Fruit fly (Drosophila melanogaster) whole organism, embryonic: Measurements from ENCODE around the gene E2f1.

Experiments used
- Atf-2 ChIP-seq: fragments of 200-800 bp; sonication (Bioruptor generic); optimal IDR thresholded peaks from 2 replicates; lab custom pipeline; 2016; ENCODE audit warnings: missing biosample characterization, missing genetic modification characterization
- Atf3 ChIP-seq: fragments of 200-800 bp; sonication (Bioruptor generic); optimal IDR thresholded peaks from 3 replicates; lab custom pipeline; 2016; ENCODE audit warnings: missing biosample characterization, missing genetic modification characterization
- Bdp1 ChIP-seq: fragments of 200-800 bp; sonication (Bioruptor generic); optimal IDR thresholded peaks from 3 replicates; lab custom pipeline; 2016; ENCODE audit warnings: missing biosample characterization, missing genetic modification characterization
- CG15011 ChIP-seq: fragments of 200-800 bp; sonication (Bioruptor generic); optimal IDR thresholded peaks from 3 replicates; lab custom pipeline; 2018; ENCODE audit warnings: missing biosample characterization, mild to moderate bottlenecking, missing genetic modification characterization
- CG1529 ChIP-seq: fragments of 200-800 bp; sonication (Bioruptor generic); optimal IDR thresholded peaks from 3 replicates; lab custom pipeline; 2018; ENCODE audit warnings: missing biosample characterization, missing genetic modification characterization
- CG15601 ChIP-seq: fragments of 200-800 bp; sonication (Bioruptor generic); optimal IDR thresholded peaks from 3 replicates; lab custom pipeline; 2019; ENCODE audit warnings: missing biosample characterization, mild to moderate bottlenecking, missing genetic modification characterization, moderate library complexity
- CG17359 ChIP-seq: fragments of 200-800 bp; sonication (Bioruptor generic); optimal IDR thresholded peaks from 3 replicates; lab custom pipeline; 2018; ENCODE audit warnings: missing biosample characterization, mild to moderate bottlenecking, missing genetic modification characterization, moderate library complexity
- CG17385 ChIP-seq: fragments of 200-800 bp; sonication (Bioruptor generic); optimal IDR thresholded peaks from 3 replicates; lab custom pipeline; 2018; ENCODE audit warnings: missing biosample characterization, mild to moderate bottlenecking, missing genetic modification characterization
- CG18262 ChIP-seq: fragments of 200-800 bp; optimal IDR thresholded peaks from 3 replicates; lab custom pipeline; 2019; ENCODE audit warnings: missing biosample characterization, mild to moderate bottlenecking, missing genetic modification characterization, moderate library complexity
- CG1832 ChIP-seq: fragments of 200-800 bp; sonication (Bioruptor generic); optimal IDR thresholded peaks from 2 replicates; lab custom pipeline; 2017; ENCODE audit warnings: missing biosample characterization, mild to moderate bottlenecking, missing genetic modification characterization, inconsistent platforms
- CG2199 ChIP-seq: fragments of 200-800 bp; sonication (Bioruptor generic); IDR thresholded peaks from 3 replicates; pipeline ENCODE4 v1.3.6; 2022; ENCODE audit warnings: missing biosample characterization, missing genetic modification characterization
- CG32772 ChIP-seq: fragments of 200-800 bp; sonication (Bioruptor generic); IDR thresholded peaks from 2 replicates; pipeline ENCODE4 v1.3.6; 2022; ENCODE audit warnings: missing biosample characterization, missing genetic modification characterization
- CG4328 ChIP-seq: fragments of 200-800 bp; sonication (Bioruptor generic); optimal IDR thresholded peaks from 3 replicates; lab custom pipeline; 2017; ENCODE audit warnings: missing biosample characterization, missing genetic modification reagents, missing genetic modification characterization
- CG4424 ChIP-seq: fragments of 200-800 bp; sonication (Bioruptor generic); optimal IDR thresholded peaks from 3 replicates; lab custom pipeline; 2016; ENCODE audit warnings: missing biosample characterization, missing genetic modification characterization
- CG5180 ChIP-seq: fragments of 200-800 bp; sonication (Bioruptor generic); optimal IDR thresholded peaks from 3 replicates; lab custom pipeline; 2017; ENCODE audit warnings: missing biosample characterization, missing genetic modification characterization, mild to moderate bottlenecking, moderate library complexity, missing genetic modification reagents
- CG6654 ChIP-seq: fragments of 200-800 bp; sonication (Bioruptor generic); optimal IDR thresholded peaks from 2 replicates; lab custom pipeline; 2017; ENCODE audit warnings: missing biosample characterization, mild to moderate bottlenecking, missing genetic modification characterization
- CG6765 ChIP-seq: fragments of 200-800 bp; sonication (Bioruptor generic); optimal IDR thresholded peaks from 3 replicates; lab custom pipeline; 2017; ENCODE audit warnings: missing biosample characterization, mild to moderate bottlenecking, missing genetic modification characterization
- CG6791 ChIP-seq: fragments of 200-800 bp; sonication (Bioruptor generic); IDR thresholded peaks from 3 replicates; pipeline ENCODE4 v1.3.6; 2022; ENCODE audit warnings: missing biosample characterization, missing genetic modification characterization; ENCODE audit not compliant: partially characterized antibody
- CG7271 ChIP-seq: fragments of 200-800 bp; sonication (Bioruptor generic); optimal IDR thresholded peaks from 2 replicates; lab custom pipeline; 2018; ENCODE audit warnings: missing biosample characterization, mild to moderate bottlenecking, missing genetic modification characterization, moderate library complexity
- CG7839 ChIP-seq: fragments of 200-800 bp; sonication (Bioruptor generic); optimal IDR thresholded peaks from 3 replicates; lab custom pipeline; 2018; ENCODE audit warnings: missing biosample characterization, mild to moderate bottlenecking, missing genetic modification characterization, moderate library complexity
- CG7987 ChIP-seq: fragments of 200-800 bp; sonication (Bioruptor generic); optimal IDR thresholded peaks from 2 replicates; lab custom pipeline; 2018; ENCODE audit warnings: missing biosample characterization, mild to moderate bottlenecking, missing genetic modification characterization, moderate library complexity
- CG8478 ChIP-seq: fragments of >200 bp; optimal IDR thresholded peaks from 2 replicates; lab custom pipeline; 2018
- CG8924 ChIP-seq: fragments of 200-800 bp; optimal IDR thresholded peaks from 3 replicates; lab custom pipeline; 2019; ENCODE audit warnings: missing biosample characterization, mild to moderate bottlenecking, missing genetic modification characterization, moderate library complexity
- Dek ChIP-seq: fragments of 200-800 bp; sonication (Bioruptor generic); optimal IDR thresholded peaks from 3 replicates; lab custom pipeline; 2019; ENCODE audit warnings: missing biosample characterization, mild to moderate bottlenecking, missing genetic modification characterization, moderate library complexity
- Drgx ChIP-seq: fragments of 200-800 bp; sonication (Bioruptor generic); IDR thresholded peaks from 2 replicates; pipeline ENCODE4 v1.3.6; 2022; ENCODE audit warnings: missing biosample characterization, missing genetic modification characterization
- E2f1 ChIP-seq: fragments of 200-800 bp; sonication (Bioruptor generic); IDR thresholded peaks from 2 replicates; pipeline ENCODE4 v1.3.6; 2022; ENCODE audit warnings: missing biosample characterization, missing genetic modification characterization
- HLH4C ChIP-seq: fragments of 200-800 bp; sonication (Bioruptor generic); IDR thresholded peaks from 3 replicates; pipeline ENCODE4 v1.3.6; 2022; ENCODE audit warnings: missing biosample characterization, missing genetic modification characterization; ENCODE audit not compliant: partially characterized antibody
- Hmx ChIP-seq: fragments of 200-800 bp; sonication (Bioruptor generic); optimal IDR thresholded peaks from 2 replicates; lab custom pipeline; 2016; ENCODE audit warnings: missing biosample characterization, missing genetic modification characterization
- Ravus ChIP-seq: fragments of 200-800 bp; sonication (Bioruptor generic); IDR thresholded peaks from 2 replicates; pipeline ENCODE4 v1.3.6; 2022; ENCODE audit warnings: missing biosample characterization, missing genetic modification characterization
- ash1 ChIP-seq: fragments of 200-800 bp; sonication (Bioruptor generic); optimal IDR thresholded peaks from 2 replicates; lab custom pipeline; 2018; ENCODE audit warnings: missing biosample characterization, mild to moderate bottlenecking, missing genetic modification characterization
- bcd ChIP-seq: fragments of 200-800 bp; sonication (Bioruptor generic); optimal IDR thresholded peaks from 2 replicates; lab custom pipeline; 2017; ENCODE audit warnings: missing biosample characterization, mild to moderate bottlenecking, missing genetic modification characterization
- bigmax ChIP-seq: fragments of 200-800 bp; sonication (Bioruptor generic); optimal IDR thresholded peaks from 2 replicates; lab custom pipeline; 2018; ENCODE audit warnings: missing biosample characterization, mild to moderate bottlenecking, missing genetic modification characterization
- cwo ChIP-seq: fragments of 200-800 bp; sonication (Bioruptor generic); optimal IDR thresholded peaks from 3 replicates; lab custom pipeline; 2017; ENCODE audit warnings: missing biosample characterization, missing genetic modification characterization, mild to moderate bottlenecking, moderate library complexity, missing genetic modification reagents
- fru ChIP-seq: fragments of >200 bp; optimal IDR thresholded peaks from 2 replicates; lab custom pipeline; 2017
- gcm ChIP-seq: fragments of 200-800 bp; sonication (Bioruptor generic); optimal IDR thresholded peaks from 2 replicates; lab custom pipeline; 2019; ENCODE audit warnings: missing biosample characterization, mild to moderate bottlenecking, missing genetic modification characterization, moderate library complexity
- gt ChIP-seq: fragments of 200-800 bp; sonication (Bioruptor generic); IDR thresholded peaks from 2 replicates; pipeline ENCODE4 v1.3.6; 2022; ENCODE audit warnings: missing biosample characterization, missing genetic modification characterization
- her ChIP-seq: fragments of 200-800 bp; sonication (Bioruptor generic); optimal IDR thresholded peaks from 2 replicates; lab custom pipeline; 2016; ENCODE audit warnings: missing biosample characterization, missing genetic modification characterization
- inv ChIP-seq: fragments of 200-800 bp; sonication (Bioruptor generic); IDR thresholded peaks from 2 replicates; pipeline ENCODE4 v1.3.6; 2022; ENCODE audit warnings: missing biosample characterization, missing genetic modification characterization; ENCODE audit not compliant: partially characterized antibody
- jumu ChIP-seq: fragments of 200-800 bp; sonication (Bioruptor generic); optimal IDR thresholded peaks from 3 replicates; lab custom pipeline; 2016; ENCODE audit warnings: missing biosample characterization, missing genetic modification characterization
- klu ChIP-seq: fragments of 200-800 bp; sonication (Bioruptor generic); IDR thresholded peaks from 2 replicates; pipeline ENCODE4 v1.3.6; 2022; ENCODE audit warnings: missing biosample characterization, missing genetic modification characterization
- kni ChIP-seq: fragments of 200-800 bp; sonication (Bioruptor generic); optimal IDR thresholded peaks from 3 replicates; lab custom pipeline; 2017; ENCODE audit warnings: mild to moderate bottlenecking, missing biosample characterization, missing genetic modification reagents, missing genetic modification characterization
- nerfin-1 ChIP-seq: fragments of 200-800 bp; sonication (Bioruptor generic); optimal IDR thresholded peaks from 3 replicates; lab custom pipeline; 2019; ENCODE audit warnings: missing biosample characterization, mild to moderate bottlenecking, missing genetic modification characterization, moderate library complexity
- org-1 ChIP-seq: fragments of 200-800 bp; sonication (Bioruptor generic); optimal IDR thresholded peaks from 2 replicates; lab custom pipeline; 2017; ENCODE audit warnings: missing biosample characterization, missing genetic modification characterization
- rib ChIP-seq: fragments of 200-800 bp; sonication (Bioruptor generic); IDR thresholded peaks from 2 replicates; pipeline ENCODE4 v1.3.6; 2022; ENCODE audit warnings: missing biosample characterization, missing genetic modification characterization
- ro ChIP-seq: fragments of 200-800 bp; sonication (Bioruptor generic); IDR thresholded peaks from 2 replicates; pipeline ENCODE4 v1.3.6; 2022; ENCODE audit warnings: missing biosample characterization, missing genetic modification characterization
- row ChIP-seq: fragments of 200-800 bp; sonication (Bioruptor generic); IDR thresholded peaks from 3 replicates; pipeline ENCODE4 v1.3.6; 2022; ENCODE audit warnings: missing biosample characterization, missing genetic modification characterization
- run ChIP-seq: fragments of 200-800 bp; sonication (Bioruptor generic); optimal IDR thresholded peaks from 3 replicates; lab custom pipeline; 2018; ENCODE audit warnings: missing biosample characterization, mild to moderate bottlenecking, missing genetic modification characterization
- slp2 ChIP-seq: fragments of 200-800 bp; sonication (Bioruptor generic); optimal IDR thresholded peaks from 2 replicates; lab custom pipeline; 2016; ENCODE audit warnings: missing biosample characterization, missing genetic modification characterization
- twi ChIP-seq: fragments of 200-800 bp; optimal IDR thresholded peaks from 2 replicates; lab custom pipeline; 2019; ENCODE audit warnings: missing biosample characterization, mild to moderate bottlenecking, missing genetic modification characterization, moderate library complexity
- yki ChIP-seq: fragments of >200 bp; optimal IDR thresholded peaks from 3 replicates; lab custom pipeline; 2018

Gene E2f1

dm6 chr3R:21651048-21651887 lies 9.4 kb downstream of the E2f1 start (continued):
- peak; percentile 1 for TF ChIP-seq nerfin-1 (tag; lab: Kevin White, UChicago)
- TF ChIP-seq CG8478 (lab: Kevin White, UChicago): no peak
- TF ChIP-seq CG6654 (GFP tag; lab: Kevin White, UChicago): no peak
- TF ChIP-seq Hmx (GFP tag; lab: Kevin White, UChicago): no peak
- TF ChIP-seq inv (GFP tag; lab: Robert Waterston, UW): no peak
- no peak for TF ChIP-seq Bdp1 (GFP tag; lab: Kevin White, UChicago)
- no peak for TF ChIP-seq twi (tag; lab: Kevin White, UChicago)
- no peak for TF ChIP-seq rib (GFP tag; lab: Robert Waterston, UW)
- peak; percentile 46 for TF ChIP-seq CG1832 (GFP tag; lab: Kevin White, UChicago)
- no peak for TF ChIP-seq gcm
- no peak for TF ChIP-seq CG2199
- TF ChIP-seq Ravus (GFP tag; lab: Robert Waterston, UW): no peak
- TF ChIP-seq row (GFP tag; lab: Robert Waterston, UW): peak; percentile 46; the same call in 2 of the 3 replicates
- no peak for TF ChIP-seq CG15011
- TF ChIP-seq klu (GFP tag; lab: Robert Waterston, UW): no peak
- no peak for TF ChIP-seq fru (lab: Kevin White, UChicago)
- no peak for TF ChIP-seq her (GFP tag; lab: Kevin White, UChicago)
- TF ChIP-seq CG7271 (tag; lab: Kevin White, UChicago): no peak
- peak; percentile 27 for TF ChIP-seq CG15601
- no peak for TF ChIP-seq E2f1 (GFP tag; lab: Robert Waterston, UW)
- TF ChIP-seq CG6791 (GFP tag; lab: Robert Waterston, UW): no peak
- TF ChIP-seq gt (GFP tag; lab: Robert Waterston, UW): no peak
- peak; percentile 69; the same call in 1 of the 2 replicates for TF ChIP-seq Drgx (GFP tag; lab: Robert Waterston, UW)
- peak; percentile 11 for TF ChIP-seq CG17385 (GFP tag; lab: Kevin White, UChicago)
- no peak for TF ChIP-seq bigmax (GFP tag; lab: Kevin White, UChicago)
- TF ChIP-seq org-1 (GFP tag; lab: Kevin White, UChicago): no peak
- no peak for TF ChIP-seq Atf3 (GFP tag; lab: Kevin White, UChicago)
- no peak for TF ChIP-seq ash1 (GFP tag; lab: Kevin White, UChicago)
- TF ChIP-seq CG6765 (GFP tag; lab: Kevin White, UChicago): no peak
- peak; percentile 33 for TF ChIP-seq CG17359
- TF ChIP-seq CG8924: peak; percentile 39
- no peak for TF ChIP-seq kni (GFP tag; lab: Kevin White, UChicago)
- no peak for TF ChIP-seq Atf-2 (GFP tag; lab: Kevin White, UChicago)
- TF ChIP-seq CG1529 (GFP tag; lab: Kevin White, UChicago): peak; percentile 35
- TF ChIP-seq ro (GFP tag; lab: Robert Waterston, UW): no peak
- no peak for TF ChIP-seq CG32772 (GFP tag; lab: Robert Waterston, UW)
- TF ChIP-seq yki (lab: Kevin White, UChicago): no peak
- no peak for TF ChIP-seq CG7987 (GFP tag; lab: Kevin White, UChicago)
- TF ChIP-seq CG5180 (GFP tag; lab: Kevin White, UChicago): no peak
- no peak for TF ChIP-seq bcd (GFP tag; lab: Kevin White, UChicago)
- TF ChIP-seq cwo (GFP tag; lab: Kevin White, UChicago): no peak
- TF ChIP-seq CG18262 (tag; lab: Kevin White, UChicago): peak; percentile 78
- no peak for TF ChIP-seq HLH4C (GFP tag; lab: Robert Waterston, UW)
- TF ChIP-seq CG4424: peak; percentile 46
- no peak for TF ChIP-seq Dek (tag; lab: Kevin White, UChicago)
- TF ChIP-seq CG4328 (GFP tag; lab: Kevin White, UChicago): no peak
- TF ChIP-seq jumu (GFP tag; lab: Kevin White, UChicago): no peak
- no peak for TF ChIP-seq slp2
- TF ChIP-seq CG7839 (tag; lab: Kevin White, UChicago): peak; percentile 46
- no peak for TF ChIP-seq run
